Worm (Caenorhabditis elegans): ENCODE measurements around the gene C05C8.8.

The C05C8.8 gene

DNA sequence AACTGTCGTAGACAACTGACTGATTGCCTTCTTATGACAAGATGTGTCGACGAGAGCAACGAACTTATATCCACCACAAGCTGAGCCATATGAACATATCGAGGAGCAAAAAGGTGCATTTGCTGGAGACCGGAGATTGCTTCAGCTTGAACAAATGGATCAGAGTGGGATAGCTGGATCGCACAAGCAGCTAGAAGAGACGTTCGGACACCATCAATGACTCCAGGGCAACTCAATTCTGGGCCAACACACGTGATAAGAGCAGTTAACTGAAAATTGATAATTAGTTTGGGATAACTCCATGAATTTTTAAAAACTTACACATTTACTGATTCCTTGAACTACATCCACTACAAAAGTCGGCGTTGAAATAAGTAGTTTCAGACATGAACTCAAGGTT, 46.0 kb downstream of the C05C8.8 start:
- no peak for TF ChIP-seq fkh-2 (tag; optimal IDR thresholded peaks at IDR 0.05)
- TF ChIP-seq zag-1 (tag; optimal IDR thresholded peaks at IDR 0.05), result no peak
- no peak for TF ChIP-seq sea-2 (GFP tag; optimal IDR thresholded peaks at IDR 0.05)
- no peak for TF ChIP-seq mdl-1 (tag; optimal IDR thresholded peaks at IDR 0.05)
- TF ChIP-seq lsy-12 (tag; optimal IDR thresholded peaks at IDR 0.05), result no peak
- TF ChIP-seq snpc-4 (tag; optimal IDR thresholded peaks at IDR 0.05), result no peak
- TF ChIP-seq nfya-1 (tag; optimal IDR thresholded peaks at IDR 0.05; ENCODE audit: insufficient read depth), result no peak
- TF ChIP-seq nhr-23 (tag; optimal IDR thresholded peaks at IDR 0.05), result no peak
- no peak for TF ChIP-seq aly-2 (tag; optimal IDR thresholded peaks at IDR 0.05)
- TF ChIP-seq skn-1 (tag; optimal IDR thresholded peaks at IDR 0.05), result no peak
- TF ChIP-seq hmg-11 (tag; optimal IDR thresholded peaks at IDR 0.05), result no peak
- TF ChIP-seq egl-27 (tag; optimal IDR thresholded peaks at IDR 0.05), result no peak
- no peak for TF ChIP-seq daf-12 (tag; optimal IDR thresholded peaks at IDR 0.05)
- no peak for TF ChIP-seq lin-15B (tag; optimal IDR thresholded peaks at IDR 0.05)
- no peak for TF ChIP-seq nhr-67 (tag; optimal IDR thresholded peaks at IDR 0.05)
- no peak for TF ChIP-seq ama-1 (optimal IDR thresholded peaks at IDR 0.05)
- no peak for TF ChIP-seq fkh-10 (GFP tag; optimal IDR thresholded peaks at IDR 0.05)
